Fruit fly (Drosophila melanogaster) whole organism, pupa: ENCODE measurements around the gene vih.

ENCODE experiments used
- CG10348 ChIP-seq: fragments of 200-800 bp; sonication (Bioruptor generic); IDR thresholded peaks from 2 replicates; pipeline ENCODE4 v1.3.6; 2022; ENCODE audit warnings: missing biosample characterization, missing genetic modification characterization
- CG13204 ChIP-seq: fragments of 200-800 bp; sonication (Bioruptor generic); optimal IDR thresholded peaks from 2 replicates; lab custom pipeline; 2018; ENCODE audit warnings: missing biosample characterization, mild to moderate bottlenecking, missing genetic modification characterization, moderate library complexity
- CG14655 ChIP-seq: fragments of 200-800 bp; sonication (Bioruptor generic); optimal IDR thresholded peaks from 3 replicates; lab custom pipeline; 2017; ENCODE audit warnings: mild to moderate bottlenecking, missing biosample characterization, missing genetic modification reagents, missing genetic modification characterization
- CG32121 ChIP-seq: fragments of 200-800 bp; sonication (Bioruptor generic); IDR thresholded peaks from 2 replicates; pipeline ENCODE4 v1.3.6; 2022; ENCODE audit warnings: missing biosample characterization, missing genetic modification characterization
- CG34367 ChIP-seq: fragments of 200-800 bp; sonication (Bioruptor generic); optimal IDR thresholded peaks from 2 replicates; lab custom pipeline; 2018; ENCODE audit warnings: missing biosample characterization, mild to moderate bottlenecking, missing genetic modification characterization
- CG8159 ChIP-seq: fragments of 200-800 bp; sonication (Bioruptor generic); optimal IDR thresholded peaks from 3 replicates; lab custom pipeline; 2018; ENCODE audit warnings: missing biosample characterization, mild to moderate bottlenecking, missing genetic modification characterization, moderate library complexity
- CG8301 ChIP-seq: fragments of 200-800 bp; sonication (Bioruptor generic); optimal IDR thresholded peaks from 2 replicates; lab custom pipeline; 2018; ENCODE audit warnings: missing biosample characterization, mild to moderate bottlenecking, missing genetic modification characterization
- CG9948 ChIP-seq: fragments of 200-800 bp; sonication (Bioruptor generic); optimal IDR thresholded peaks from 2 replicates; lab custom pipeline; 2018; ENCODE audit warnings: missing biosample characterization, mild to moderate bottlenecking, missing genetic modification characterization, moderate library complexity
- EcR ChIP-seq: fragments of 200-800 bp; sonication (Bioruptor generic); optimal IDR thresholded peaks from 3 replicates; lab custom pipeline; 2019; ENCODE audit warnings: missing biosample characterization, missing genetic modification characterization, mild to moderate bottlenecking, moderate library complexity, missing genetic modification reagents
- Ets98B ChIP-seq: fragments of 200-800 bp; sonication (Bioruptor generic); IDR thresholded peaks from 2 replicates; pipeline ENCODE4 v1.3.6; 2022; ENCODE audit warnings: missing biosample characterization, missing genetic modification characterization
- Pif1A ChIP-seq: fragments of 200-800 bp; sonication (Bioruptor generic); optimal IDR thresholded peaks from 3 replicates; lab custom pipeline; 2016; ENCODE audit warnings: missing biosample characterization, missing genetic modification characterization
- Pif1B ChIP-seq: fragments of 200-800 bp; sonication (Bioruptor generic); optimal IDR thresholded peaks from 3 replicates; lab custom pipeline; 2016; ENCODE audit warnings: missing biosample characterization, missing genetic modification characterization
- Snoo ChIP-seq: fragments of 200-800 bp; sonication (Bioruptor generic); optimal IDR thresholded peaks from 3 replicates; lab custom pipeline; 2017; ENCODE audit warnings: missing biosample characterization, mild to moderate bottlenecking, missing genetic modification characterization, inconsistent platforms

DNA sequence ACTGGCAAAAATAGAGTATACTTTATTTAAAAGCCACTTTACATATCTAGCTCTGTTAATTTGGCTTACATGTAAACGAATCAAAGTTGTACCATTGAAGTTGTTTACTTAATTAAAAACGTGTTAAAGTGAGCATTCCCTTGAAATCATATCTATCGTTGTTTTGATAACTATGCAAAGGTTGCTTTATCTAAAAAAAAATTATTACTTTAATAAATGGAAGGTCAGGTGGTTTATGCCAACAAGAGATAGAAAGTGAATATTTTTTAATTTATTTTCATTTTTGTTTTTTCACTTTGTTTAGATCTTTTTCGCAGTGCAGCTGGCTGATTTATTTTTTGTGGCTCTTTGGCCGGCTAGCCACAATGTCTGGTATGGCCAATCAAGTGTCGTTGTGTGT lies 21.2 kb upstream of the vih start:
- peak; percentile 9 for TF ChIP-seq CG13204 (GFP tag; lab: Kevin White, UChicago)
- TF ChIP-seq Pif1B: peak; percentile 53
- TF ChIP-seq EcR: no peak
- TF ChIP-seq CG32121 (GFP tag; lab: Robert Waterston, UW): peak; percentile 88
- peak; percentile 61 for TF ChIP-seq Pif1A
- TF ChIP-seq Ets98B: peak; percentile 77
- peak; percentile 37 for TF ChIP-seq CG34367 (tag; lab: Kevin White, UChicago)
- TF ChIP-seq CG10348 (GFP tag; lab: Robert Waterston, UW): 0 out of 2 replicates have a peak, but pooled peaks have one; percentile 43
- TF ChIP-seq CG8159 (tag; lab: Kevin White, UChicago): peak; percentile 73
- peak; percentile 80 for TF ChIP-seq CG8301 (tag; lab: Kevin White, UChicago)
- TF ChIP-seq Snoo: no peak
- peak; percentile 66 for TF ChIP-seq CG9948 (tag; lab: Kevin White, UChicago)
- TF ChIP-seq CG14655 (GFP tag; lab: Kevin White, UChicago): peak; percentile 86
